Fruit fly (Drosophila melanogaster): ENCODE results near the gene CG6040.

Gene CG6040

DNA sequence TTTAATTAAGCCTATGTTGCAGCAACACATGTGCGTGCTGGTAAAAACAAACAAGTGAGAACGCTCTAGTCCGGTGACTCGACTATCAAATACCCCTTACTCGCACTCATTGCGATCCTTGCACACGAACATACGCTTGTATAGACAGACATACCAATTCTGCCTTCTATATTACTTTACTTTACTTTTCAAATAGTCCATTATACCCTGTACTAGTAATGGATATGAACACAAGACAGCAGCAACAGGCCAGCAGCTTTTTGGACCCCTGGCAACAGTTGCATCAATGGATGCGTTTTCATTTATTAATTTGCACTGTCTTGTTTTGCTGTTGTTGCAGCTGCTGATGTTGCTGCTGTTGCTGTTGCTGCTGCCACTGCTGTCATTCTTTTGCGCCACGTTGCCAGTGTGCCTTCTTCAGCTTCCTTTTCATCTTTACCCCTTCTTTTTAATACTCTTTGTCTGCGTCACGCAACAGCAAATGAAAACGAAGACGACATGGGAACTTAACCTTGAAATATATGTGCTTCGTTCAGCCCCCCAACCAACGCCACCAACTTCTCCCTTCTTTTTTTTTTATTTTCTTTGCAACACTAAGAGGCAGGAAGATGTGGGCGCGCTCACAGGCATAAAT, 21.9 kb downstream of the CG6040 start:
- TF ChIP-seq HLH106 (tag; optimal IDR thresholded peaks at IDR 0.05) = peak; percentile 77
- peak; percentile 45 for TF ChIP-seq CG32264 (GFP tag; optimal IDR thresholded peaks at IDR 0.05)
- peak; percentile 82 for TF ChIP-seq fru (GFP tag; optimal IDR thresholded peaks at IDR 0.05)
- TF ChIP-seq jim (GFP tag; optimal IDR thresholded peaks at IDR 0.05) = no peak
- TF ChIP-seq Dfd (GFP tag; optimal IDR thresholded peaks at IDR 0.05) = peak; percentile 32
- TF ChIP-seq ey (GFP tag; optimal IDR thresholded peaks at IDR 0.05) = peak; percentile 83
- TF ChIP-seq pan (optimal IDR thresholded peaks at IDR 0.05) = peak; percentile 34
- TF ChIP-seq OdsH (GFP tag; optimal IDR thresholded peaks at IDR 0.05) = peak; percentile 69
- peak; percentile 59 for TF ChIP-seq Sp1 (GFP tag; optimal IDR thresholded peaks at IDR 0.05)
- TF ChIP-seq psq (GFP tag; optimal IDR thresholded peaks at IDR 0.05) = peak; percentile 64
- peak; percentile 47 for TF ChIP-seq Jra (GFP tag; optimal IDR thresholded peaks at IDR 0.05)
- peak; percentile 71 for TF ChIP-seq CrebA (GFP tag; optimal IDR thresholded peaks at IDR 0.05; ENCODE audit: borderline replicate concordance)
- TF ChIP-seq tai (GFP tag; optimal IDR thresholded peaks at IDR 0.05) = no peak
- peak; percentile 78 for TF ChIP-seq br (GFP tag; optimal IDR thresholded peaks at IDR 0.05)
- peak in 1 of 2 experiments; percentile 86 for TF ChIP-seq foxo (GFP tag; optimal IDR thresholded peaks at IDR 0.05)
- peak; percentile 75 for TF ChIP-seq rgr (GFP tag; optimal IDR thresholded peaks at IDR 0.05)
- peak; percentile 89 for TF ChIP-seq woc (GFP tag; optimal IDR thresholded peaks at IDR 0.05)
- TF ChIP-seq Hr78 (GFP tag; optimal IDR thresholded peaks at IDR 0.05) = no peak
- no peak for TF ChIP-seq Mio (GFP tag; optimal IDR thresholded peaks at IDR 0.05)
- TF ChIP-seq Dif (GFP tag; optimal IDR thresholded peaks at IDR 0.05; ENCODE audit: partially characterized antibody) = no peak
- TF ChIP-seq dmrt93B (GFP tag; optimal IDR thresholded peaks at IDR 0.05) = peak; percentile 59
- TF ChIP-seq h (GFP tag; optimal IDR thresholded peaks at IDR 0.05) = peak; percentile 80

DNA sequence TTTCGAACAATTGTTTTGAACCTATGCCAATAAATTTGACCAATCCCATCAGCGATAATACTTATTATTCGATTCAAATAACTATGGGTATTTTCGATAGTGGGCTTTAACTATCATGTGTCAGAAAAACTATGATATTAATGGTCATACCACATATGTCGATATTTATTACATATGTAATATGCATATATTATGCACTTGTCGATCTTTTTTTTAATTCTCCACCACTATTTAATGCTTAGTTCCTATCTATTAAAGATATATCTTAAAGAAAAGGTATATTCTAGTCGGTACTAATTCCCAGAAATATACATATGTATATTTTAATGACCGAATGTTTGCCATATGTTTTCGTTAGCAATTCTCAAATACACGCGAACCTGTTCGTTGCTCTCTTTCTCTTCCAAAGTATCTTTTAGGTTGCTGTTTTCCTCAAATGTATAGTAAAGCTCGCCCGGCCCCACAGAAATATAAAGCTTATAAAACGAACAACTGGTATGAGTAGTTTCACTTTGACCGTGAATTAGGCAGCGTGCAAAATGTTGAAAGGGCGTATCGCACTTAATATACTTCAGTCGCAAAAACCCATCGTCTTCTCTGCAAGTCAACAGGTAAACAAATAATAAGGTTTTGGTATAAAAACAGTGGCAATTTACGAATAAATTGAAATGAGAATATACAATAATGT, 35.5 kb downstream of the CG6040 start, which contains the start of gene Cyp12a5:
Cyp12a5 (plus strand) TSS at position 503 of the 688 bp plus-strand sequence.
- peak; percentile 29 for TF ChIP-seq h (GFP tag; optimal IDR thresholded peaks at IDR 0.05)
- TF ChIP-seq dsf (GFP tag; optimal IDR thresholded peaks at IDR 0.05; ENCODE audit: borderline replicate concordance) = no peak
- TF ChIP-seq OdsH (GFP tag; optimal IDR thresholded peaks at IDR 0.05) = peak; percentile 41
- no peak for TF ChIP-seq CG9705 (GFP tag; optimal IDR thresholded peaks at IDR 0.05)
- TF ChIP-seq Hr78 (GFP tag; optimal IDR thresholded peaks at IDR 0.05) = no peak
- peak; percentile 24 for TF ChIP-seq fru (GFP tag; optimal IDR thresholded peaks at IDR 0.05)
- no peak for TF ChIP-seq Hr83 (GFP tag; optimal IDR thresholded peaks at IDR 0.05; ENCODE audit: poor library complexity, severe bottlenecking)
- TF ChIP-seq foxo (GFP tag; optimal IDR thresholded peaks at IDR 0.05) = peak in 1 of 2 experiments; percentile 12
- TF ChIP-seq dl (GFP tag; optimal IDR thresholded peaks at IDR 0.05; ENCODE audit: insufficient read depth in 1 of 2, partially characterized antibody in 2 of 2) = no peak
- TF ChIP-seq sv (GFP tag; optimal IDR thresholded peaks at IDR 0.05) = no peak
- TF ChIP-seq lola (GFP tag; optimal IDR thresholded peaks at IDR 0.05) = no peak
- TF ChIP-seq sage (GFP tag; optimal IDR thresholded peaks at IDR 0.05) = no peak
- TF ChIP-seq dmrt93B (GFP tag; optimal IDR thresholded peaks at IDR 0.05) = no peak
- no peak for TF ChIP-seq Dif (GFP tag; optimal IDR thresholded peaks at IDR 0.05; ENCODE audit: partially characterized antibody)
- no peak for TF ChIP-seq br (GFP tag; optimal IDR thresholded peaks at IDR 0.05)
- no peak for TF ChIP-seq HLH106 (tag; optimal IDR thresholded peaks at IDR 0.05)

DNA sequence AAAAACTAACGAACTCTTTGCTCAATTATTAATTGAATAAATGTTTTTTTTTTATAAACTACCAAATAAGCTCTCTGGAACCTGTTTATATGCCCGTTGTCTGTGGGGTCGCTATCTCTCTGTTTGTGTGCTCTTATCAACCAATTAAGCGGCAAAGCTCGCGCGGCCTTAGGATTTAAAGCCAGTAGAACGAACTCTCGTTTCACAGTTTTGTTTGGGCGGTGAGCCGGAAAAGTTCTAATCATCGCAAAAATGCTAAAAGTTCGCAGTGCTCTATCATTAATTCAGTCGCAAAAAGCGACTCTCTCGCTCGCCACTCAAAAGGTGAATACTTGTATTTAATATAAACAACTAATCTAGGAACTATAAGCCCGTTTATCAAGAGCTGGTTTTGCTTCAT, 38.2 kb downstream of the CG6040 start, which contains the start of gene Cyp12a4:
Cyp12a4 (plus strand) TSS at position 202 of the 400 bp plus-strand sequence.
- no peak for TF ChIP-seq rgr (GFP tag; optimal IDR thresholded peaks at IDR 0.05)
- TF ChIP-seq ey (GFP tag; optimal IDR thresholded peaks at IDR 0.05) = no peak
- TF ChIP-seq br (GFP tag; optimal IDR thresholded peaks at IDR 0.05) = no peak
- TF ChIP-seq Vsx2 (GFP tag; optimal IDR thresholded peaks at IDR 0.05; ENCODE audit: partially characterized antibody) = no peak
- TF ChIP-seq Mio (GFP tag; optimal IDR thresholded peaks at IDR 0.05) = no peak
- TF ChIP-seq foxo (GFP tag; optimal IDR thresholded peaks at IDR 0.05) = no peak
- TF ChIP-seq h (GFP tag; optimal IDR thresholded peaks at IDR 0.05) = no peak
- no peak for TF ChIP-seq Sp1 (GFP tag; optimal IDR thresholded peaks at IDR 0.05)
- no peak for TF ChIP-seq dsf (GFP tag; optimal IDR thresholded peaks at IDR 0.05; ENCODE audit: borderline replicate concordance)
- no peak for TF ChIP-seq Jra (GFP tag; optimal IDR thresholded peaks at IDR 0.05)
- TF ChIP-seq GATAd (GFP tag; optimal IDR thresholded peaks at IDR 0.05) = no peak
- no peak for TF ChIP-seq Myc (optimal IDR thresholded peaks at IDR 0.05)
- no peak for TF ChIP-seq lola (GFP tag; optimal IDR thresholded peaks at IDR 0.05)
- TF ChIP-seq OdsH (GFP tag; optimal IDR thresholded peaks at IDR 0.05) = no peak
- TF ChIP-seq brk (GFP tag; optimal IDR thresholded peaks at IDR 0.05) = no peak
- no peak for TF ChIP-seq dl (GFP tag; optimal IDR thresholded peaks at IDR 0.05; ENCODE audit: insufficient read depth in 1 of 2, partially characterized antibody in 2 of 2)
- no peak for TF ChIP-seq pan (optimal IDR thresholded peaks at IDR 0.05)
- no peak for TF ChIP-seq N (GFP tag; optimal IDR thresholded peaks at IDR 0.05)
